Worm (Caenorhabditis elegans) whole organism, late embryonic: ENCODE results near the gene clec-4.
"Not testable (repeated sequence)": the region's sequence is repeated elsewhere in the genome, so short reads cannot be mapped to it uniquely, and the experiment has no call there.

Experiments
- C08G9.2 ChIP-seq: sonication (generic microtip); optimal IDR thresholded peaks from 2 replicates; lab custom pipeline; 2016; ENCODE audit warnings: mild to moderate bottlenecking, missing genetic modification characterization, moderate library complexity, missing compliant biosample characterization
- C38D4.7 ChIP-seq: fragments of 200-800 bp; sonication (Bioruptor generic); optimal IDR thresholded peaks from 2 replicates; lab custom pipeline; 2018; ENCODE audit warnings: mild to moderate bottlenecking, missing genetic modification characterization, moderate library complexity, missing compliant biosample characterization
- F13H6.1 ChIP-seq: sonication (generic microtip); optimal IDR thresholded peaks from 2 replicates; lab custom pipeline; 2016; ENCODE audit warnings: missing genetic modification characterization, missing compliant biosample characterization
- Y22D7AL.16 ChIP-seq: sonication (generic microtip); optimal IDR thresholded peaks from 2 replicates; lab custom pipeline; 2016; ENCODE audit warnings: missing genetic modification characterization, missing compliant biosample characterization
- ama-1 ChIP-seq: fragments of 150-350 bp; optimal IDR thresholded peaks from 2 replicates; lab custom pipeline; 2014
- ceh-18 ChIP-seq: sonication (generic microtip); optimal IDR thresholded peaks from 2 replicates; lab custom pipeline; 2016; ENCODE audit warnings: missing genetic modification characterization, missing compliant biosample characterization
- ceh-19 ChIP-seq: fragments of 200-800 bp; sonication (Bioruptor generic); optimal IDR thresholded peaks from 2 replicates; lab custom pipeline; 2018; ENCODE audit warnings: mild to moderate bottlenecking, missing genetic modification characterization, missing compliant biosample characterization
- ceh-45 ChIP-seq: fragments of 200-800 bp; sonication (Bioruptor generic); IDR thresholded peaks from 2 replicates; pipeline ENCODE4 v1.3.6; 2022; ENCODE audit warnings: missing genetic modification reagents, missing genetic modification characterization, missing compliant biosample characterization
- ceh-48 ChIP-seq: sonication (generic microtip); optimal IDR thresholded peaks from 2 replicates; lab custom pipeline; 2016; ENCODE audit warnings: missing genetic modification characterization, inconsistent platforms, missing compliant biosample characterization
- ceh-6 ChIP-seq: fragments of 200-800 bp; sonication (Bioruptor generic); optimal IDR thresholded peaks from 2 replicates; lab custom pipeline; 2018; ENCODE audit warnings: mild to moderate bottlenecking, missing genetic modification characterization, missing compliant biosample characterization
- ceh-9 ChIP-seq: sonication (generic microtip); optimal IDR thresholded peaks from 2 replicates; lab custom pipeline; 2016; ENCODE audit warnings: mild to moderate bottlenecking, missing genetic modification characterization, inconsistent platforms, missing compliant biosample characterization
- che-1 ChIP-seq: sonication (generic microtip); optimal IDR thresholded peaks from 2 replicates; lab custom pipeline; 2016; ENCODE audit warnings: mild to moderate bottlenecking, missing genetic modification characterization, missing compliant biosample characterization
- elt-2 ChIP-seq: sonication (generic microtip); optimal IDR thresholded peaks from 2 replicates; lab custom pipeline; 2016; ENCODE audit warnings: missing genetic modification reagents, missing genetic modification characterization, missing compliant biosample characterization
- elt-4 ChIP-seq: sonication (generic microtip); optimal IDR thresholded peaks from 2 replicates; lab custom pipeline; 2016; ENCODE audit warnings: missing genetic modification characterization, missing compliant biosample characterization
- ets-4 ChIP-seq: sonication (generic microtip); optimal IDR thresholded peaks from 2 replicates; lab custom pipeline; 2016; ENCODE audit warnings: missing genetic modification characterization, missing compliant biosample characterization
- fax-1 ChIP-seq: sonication (generic microtip); optimal IDR thresholded peaks from 2 replicates; lab custom pipeline; 2016; ENCODE audit warnings: missing genotype, missing genetic modification characterization, missing compliant biosample characterization
- hlh-6 ChIP-seq: sonication (generic microtip); optimal IDR thresholded peaks from 2 replicates; lab custom pipeline; 2016; ENCODE audit warnings: missing genotype, missing genetic modification characterization, missing compliant biosample characterization
- hlh-8 ChIP-seq: sonication (generic microtip); optimal IDR thresholded peaks from 2 replicates; lab custom pipeline; 2016; ENCODE audit warnings: missing genotype, missing genetic modification characterization, missing compliant biosample characterization
- lin-11 ChIP-seq: fragments of 200-800 bp; sonication (Bioruptor generic); optimal IDR thresholded peaks from 2 replicates; lab custom pipeline; 2018; ENCODE audit warnings: mild to moderate bottlenecking, missing genetic modification characterization, missing compliant biosample characterization
- madf-2 ChIP-seq: sonication (generic microtip); optimal IDR thresholded peaks from 2 replicates; lab custom pipeline; 2017; ENCODE audit warnings: missing genetic modification characterization, missing compliant biosample characterization
- mec-3 ChIP-seq: sonication (generic microtip); optimal IDR thresholded peaks from 2 replicates; lab custom pipeline; 2016; ENCODE audit warnings: borderline replicate concordance, missing genetic modification characterization, missing compliant biosample characterization
- nhr-11 ChIP-seq: fragments of 150-350 bp; optimal IDR thresholded peaks from 2 replicates; lab custom pipeline; 2014; ENCODE audit warnings: missing biosample characterization, missing genetic modification characterization
- nhr-232 ChIP-seq: sonication (generic microtip); optimal IDR thresholded peaks from 2 replicates; lab custom pipeline; 2016; ENCODE audit warnings: missing genetic modification characterization, missing compliant biosample characterization
- npax-4 ChIP-seq: sonication (generic microtip); optimal IDR thresholded peaks from 2 replicates; lab custom pipeline; 2016; ENCODE audit warnings: missing genetic modification characterization, missing compliant biosample characterization
- pha-4 ChIP-seq: fragments of 150-350 bp; optimal IDR thresholded peaks from 2 replicates; lab custom pipeline; 2018; ENCODE audit warnings: missing biosample characterization, missing genetic modification reagents, missing genetic modification characterization
- pqm-1 ChIP-seq: sonication (generic microtip); optimal IDR thresholded peaks from 2 replicates; lab custom pipeline; 2016; ENCODE audit warnings: missing genetic modification characterization, missing compliant biosample characterization
- ref-2 ChIP-seq: sonication (generic microtip); optimal IDR thresholded peaks from 2 replicates; lab custom pipeline; 2016; ENCODE audit warnings: missing genetic modification characterization, missing compliant biosample characterization
- sox-4 ChIP-seq: sonication (generic microtip); optimal IDR thresholded peaks from 2 replicates; lab custom pipeline; 2017; ENCODE audit warnings: mild to moderate bottlenecking, missing genetic modification characterization, inconsistent platforms, missing compliant biosample characterization
- syd-9 ChIP-seq: sonication (generic microtip); optimal IDR thresholded peaks from 2 replicates; lab custom pipeline; 2016; ENCODE audit warnings: mild to moderate bottlenecking, missing genetic modification characterization, moderate library complexity, missing compliant biosample characterization
- tbx-2 ChIP-seq: sonication (generic microtip); optimal IDR thresholded peaks from 2 replicates; lab custom pipeline; 2016; ENCODE audit warnings: missing genetic modification characterization, missing compliant biosample characterization
- unc-42 ChIP-seq: sonication (generic microtip); optimal IDR thresholded peaks from 2 replicates; lab custom pipeline; 2016; ENCODE audit warnings: missing genotype, missing genetic modification characterization, missing compliant biosample characterization
- unc-55 ChIP-seq: sonication (generic microtip); optimal IDR thresholded peaks from 2 replicates; lab custom pipeline; 2017; ENCODE audit warnings: missing biosample characterization, missing genetic modification reagents, missing genetic modification characterization
- ztf-16 ChIP-seq: sonication (generic microtip); optimal IDR thresholded peaks from 2 replicates; lab custom pipeline; 2017; ENCODE audit warnings: missing genetic modification characterization, missing compliant biosample characterization

The clec-4 gene

DNA sequence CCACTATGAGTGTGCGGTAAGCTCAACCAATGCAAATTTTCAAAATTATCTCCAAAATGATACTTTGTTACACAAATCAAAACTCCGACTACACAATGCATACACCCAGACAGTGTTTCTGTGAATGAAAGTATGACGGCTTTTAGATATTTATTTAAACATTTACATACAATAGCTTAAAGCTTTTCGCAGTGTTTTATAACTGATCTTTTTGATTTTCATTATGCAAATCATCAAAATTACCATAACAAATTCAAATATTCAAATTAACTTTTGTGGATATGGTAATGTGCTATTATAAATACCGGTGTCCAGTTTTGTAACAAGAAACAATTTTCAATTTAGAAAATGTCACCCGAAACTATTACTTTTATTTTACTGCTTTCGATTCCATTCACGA, 34.5 kb downstream of the clec-4 start, which contains the start of the genes F49C5.5 and F49C5.10:
F49C5.5 (minus strand) TSS at position 101 of the 400 bp plus-strand sequence.
F49C5.10 (plus strand) TSS at position 344 of the 400 bp plus-strand sequence.
- TF ChIP-seq F13H6.1 (tag; lab: Kevin White, UChicago): no peak
- no peak for TF ChIP-seq hlh-6 (tag; lab: Kevin White, UChicago)
- TF ChIP-seq nhr-232: no peak
- no peak for TF ChIP-seq nhr-11 (tag; lab: Kevin White, UChicago)
- TF ChIP-seq madf-2 (tag; lab: Kevin White, UChicago): no peak
- TF ChIP-seq ceh-45: no peak
- no peak for TF ChIP-seq C08G9.2 (tag; lab: Kevin White, UChicago)
- no peak for TF ChIP-seq ets-4
- TF ChIP-seq syd-9: no peak
- TF ChIP-seq, all 69 proteins: peak for 0

ce11 chrII:12544533-12544932, 36.4 kb downstream of the clec-4 start, which contains the start of gene F49C5.9:
F49C5.9 (minus strand) TSS chrII:12544633.
- TF ChIP-seq F13H6.1 (tag; lab: Kevin White, UChicago) (no peak), ref-2 (tag; lab: Kevin White, UChicago) (no peak), elt-4 (no peak), unc-42 (tag; lab: Kevin White, UChicago) (no peak), ceh-18 (no peak), ceh-19 (GFP tag; lab: Kevin White, UChicago) (no peak), fax-1 (no peak), ceh-48 (tag; lab: Kevin White, UChicago) (no peak), lin-11 (tag; lab: Kevin White, UChicago) (no peak), ama-1 (lab: Kevin White, UChicago) (no peak), C38D4.7 (no peak), Y22D7AL.16 (tag; lab: Kevin White, UChicago) (no peak), sox-4 (tag; lab: Kevin White, UChicago) (no peak), che-1 (tag; lab: Kevin White, UChicago) (no peak), tbx-2 (tag; lab: Kevin White, UChicago) (no peak), npax-4 (tag; lab: Kevin White, UChicago) (no peak), hlh-8 (tag; lab: Kevin White, UChicago) (no peak), mec-3 (tag; lab: Kevin White, UChicago) (no peak), unc-55 (GFP tag; lab: Kevin White, UChicago) (no peak)
- TF ChIP-seq, all 69 proteins: peak for 0

DNA sequence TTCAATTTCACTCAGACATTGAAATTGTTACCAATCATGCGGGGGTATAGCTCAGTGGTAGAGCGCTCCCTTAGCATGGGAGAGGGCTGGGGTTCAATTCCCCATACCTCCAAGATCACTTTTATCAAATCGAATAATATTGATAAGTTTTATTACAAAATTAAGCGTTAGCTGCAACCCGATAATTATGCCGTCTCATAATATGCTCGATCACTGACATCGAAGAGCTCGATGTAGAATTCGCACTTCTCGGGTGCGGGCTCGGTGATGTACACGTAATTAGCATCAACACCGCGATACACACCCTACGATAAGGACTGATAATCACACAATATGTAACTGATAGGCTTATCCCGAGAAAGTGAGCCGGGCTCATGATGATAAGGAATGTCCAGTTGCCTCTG, 38.3 kb downstream of the clec-4 start:
- TF ChIP-seq ztf-16 (tag; lab: Kevin White, UChicago) (no peak), elt-2 (tag; lab: Kevin White, UChicago) (peak; percentile 89)
- TF ChIP-seq, all 69 proteins: peak for 1

DNA sequence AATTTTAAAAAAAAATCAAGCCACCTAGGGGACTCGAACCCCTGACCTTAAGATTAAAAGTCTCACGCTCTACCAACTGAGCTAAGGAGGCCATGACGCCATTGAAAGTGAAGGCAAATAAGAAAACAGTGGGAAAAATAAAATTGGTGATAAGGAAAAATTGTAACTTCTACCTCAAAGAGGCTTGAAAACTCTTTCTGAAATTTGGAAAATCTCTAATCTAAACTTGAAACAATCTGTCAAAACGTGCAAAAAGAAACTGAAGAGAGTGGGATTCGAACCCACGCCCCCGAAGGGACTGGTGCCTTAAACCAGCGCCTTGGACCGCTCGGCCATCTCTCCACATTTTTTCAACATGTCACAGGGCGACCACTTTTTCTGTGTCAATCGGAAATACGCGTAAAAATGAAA, 39.2 kb downstream of the clec-4 start:
- TF ChIP-seq elt-2 (tag; lab: Kevin White, UChicago): peak; percentile 26

- no peak for TF ChIP-seq fax-1
- TF ChIP-seq ceh-6 (GFP tag; lab: Kevin White, UChicago): no peak
- no peak for TF ChIP-seq ceh-9 (tag; lab: Kevin White, UChicago)
- TF ChIP-seq ets-4: no peak
- no peak for TF ChIP-seq ceh-48 (tag; lab: Kevin White, UChicago)
- no peak for TF ChIP-seq ref-2 (tag; lab: Kevin White, UChicago)
- TF ChIP-seq pha-4 (tag; lab: Kevin White, UChicago): no peak
Measured at ce11 chrII:12539395-12539794, 41.5 kb downstream of the clec-4 start.

DNA sequence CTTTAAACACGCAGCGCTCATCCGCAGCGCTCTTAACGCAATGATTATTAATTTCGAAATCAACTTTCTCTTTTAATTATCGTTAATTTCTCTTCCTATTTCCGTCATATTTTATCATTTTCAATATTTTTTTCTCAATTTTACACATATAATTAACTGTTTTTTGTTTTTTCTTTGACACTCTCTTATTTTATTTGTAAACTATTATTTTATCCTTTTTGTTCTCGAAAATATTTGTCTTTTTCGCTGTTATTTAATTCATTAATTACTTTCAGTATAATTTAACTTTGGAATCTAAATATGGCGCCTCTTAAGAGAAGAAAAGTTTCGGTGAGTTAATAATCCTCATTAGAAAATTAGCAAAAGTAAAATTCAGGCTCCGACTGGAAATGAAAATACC, 44.7 kb downstream of the clec-4 start, which contains the start of gene F49C5.3:
F49C5.3 (plus strand) TSS at position 301 of the 400 bp plus-strand sequence.
- TF ChIP-seq nhr-232, pqm-1, syd-9: not testable (repeated sequence)
